Fruit fly (Drosophila melanogaster) whole organism, prepupa: Measurements from ENCODE around the gene CG10126.
A peak's percentile ranks its signal among the peaks of the same experiment; 100 is the strongest.

ENCODE experiments used
- Blimp-1 ChIP-seq: fragments of 200-800 bp; sonication (Bioruptor generic); optimal IDR thresholded peaks from 3 replicates; lab custom pipeline; 2017; ENCODE audit warnings: missing biosample characterization, missing genetic modification characterization, mild to moderate bottlenecking, moderate library complexity, missing genetic modification reagents
- CG11762 ChIP-seq: fragments of 200-800 bp; sonication (Bioruptor generic); optimal IDR thresholded peaks from 3 replicates; lab custom pipeline; 2016; ENCODE audit warnings: missing biosample characterization, missing genetic modification characterization; ENCODE audit not compliant: insufficient read depth
- CG3032 ChIP-seq: fragments of 200-800 bp; optimal IDR thresholded peaks from 2 replicates; lab custom pipeline; 2019; ENCODE audit warnings: missing biosample characterization, mild to moderate bottlenecking, missing genetic modification characterization, moderate library complexity
- CG34406 ChIP-seq: fragments of 200-800 bp; sonication (Bioruptor generic); optimal IDR thresholded peaks from 3 replicates; lab custom pipeline; 2016; ENCODE audit warnings: missing biosample characterization, missing genetic modification characterization
- CG4318 ChIP-seq: fragments of 200-800 bp; sonication (Bioruptor generic); optimal IDR thresholded peaks from 3 replicates; lab custom pipeline; 2017; ENCODE audit warnings: missing biosample characterization, mild to moderate bottlenecking, missing genetic modification characterization
- CG6163 ChIP-seq: fragments of 200-800 bp; sonication (Bioruptor generic); IDR thresholded peaks from 3 replicates; pipeline ENCODE4 v1.3.6; 2022; ENCODE audit warnings: missing biosample characterization, missing genetic modification characterization
- CG6276 ChIP-seq: fragments of 200-800 bp; sonication (Bioruptor generic); optimal IDR thresholded peaks from 2 replicates; lab custom pipeline; 2017; ENCODE audit warnings: missing biosample characterization, mild to moderate bottlenecking, missing genetic modification characterization
- CG6808 ChIP-seq: fragments of 200-800 bp; sonication (Bioruptor generic); optimal IDR thresholded peaks from 3 replicates; lab custom pipeline; 2017; ENCODE audit warnings: missing biosample characterization, missing genetic modification characterization, mild to moderate bottlenecking, moderate library complexity, missing genetic modification reagents
- CG6854 ChIP-seq: fragments of 200-800 bp; sonication (Bioruptor generic); optimal IDR thresholded peaks from 2 replicates; lab custom pipeline; 2017; ENCODE audit warnings: missing biosample characterization, mild to moderate bottlenecking, missing genetic modification characterization
- CG7368 ChIP-seq: fragments of 200-800 bp; sonication (Bioruptor generic); optimal IDR thresholded peaks from 3 replicates; lab custom pipeline; 2016; ENCODE audit warnings: missing biosample characterization, missing genetic modification characterization
- CG8319 ChIP-seq: fragments of 200-800 bp; sonication (Bioruptor generic); optimal IDR thresholded peaks from 3 replicates; lab custom pipeline; 2016; ENCODE audit warnings: missing biosample characterization, missing genetic modification characterization
- CG9139 ChIP-seq: fragments of 200-800 bp; sonication (Bioruptor generic); optimal IDR thresholded peaks from 3 replicates; lab custom pipeline; 2017; ENCODE audit warnings: missing biosample characterization, mild to moderate bottlenecking, missing genetic modification characterization
- Eip78C ChIP-seq: fragments of 200-800 bp; sonication (Bioruptor generic); peaks from one replicate; lab custom pipeline; 2016; ENCODE audit warnings: missing biosample characterization, missing genetic modification characterization
- Eip93F ChIP-seq: fragments of 200-800 bp; sonication (Bioruptor generic); optimal IDR thresholded peaks from 2 replicates; lab custom pipeline; 2016; ENCODE audit warnings: missing biosample characterization, mild to moderate bottlenecking, missing genetic modification characterization
- Ets21C ChIP-seq: fragments of 200-800 bp; sonication (Bioruptor generic); optimal IDR thresholded peaks from 3 replicates; lab custom pipeline; 2016; ENCODE audit warnings: missing biosample characterization, missing genetic modification characterization
- Ets96B ChIP-seq: fragments of 200-800 bp; optimal IDR thresholded peaks from 2 replicates; lab custom pipeline; 2019; ENCODE audit warnings: missing biosample characterization, mild to moderate bottlenecking, missing genetic modification characterization, moderate library complexity
- Gug ChIP-seq: fragments of 200-800 bp; sonication (Bioruptor generic); IDR thresholded peaks from 2 replicates; pipeline ENCODE4 v1.3.6; 2022; ENCODE audit warnings: missing biosample characterization, missing genetic modification characterization
- Hr4 ChIP-seq: fragments of 200-800 bp; sonication (Bioruptor generic); optimal IDR thresholded peaks from 3 replicates; lab custom pipeline; 2016; ENCODE audit warnings: missing biosample characterization, missing genetic modification characterization
- Sox15 ChIP-seq: fragments of 200-800 bp; sonication (Bioruptor generic); optimal IDR thresholded peaks from 3 replicates; lab custom pipeline; 2016; ENCODE audit warnings: missing biosample characterization, missing genetic modification characterization
- achi ChIP-seq: fragments of 200-800 bp; sonication (Bioruptor generic); optimal IDR thresholded peaks from 3 replicates; lab custom pipeline; 2016; ENCODE audit warnings: missing biosample characterization, missing genetic modification characterization
- acj6 ChIP-seq: fragments of 200-800 bp; sonication (Bioruptor generic); optimal IDR thresholded peaks from 3 replicates; lab custom pipeline; 2016; ENCODE audit warnings: missing biosample characterization, missing genetic modification characterization
- dac ChIP-seq: fragments of 200-800 bp; sonication (Bioruptor generic); optimal IDR thresholded peaks from 2 replicates; lab custom pipeline; 2017; ENCODE audit warnings: missing biosample characterization, mild to moderate bottlenecking, missing genetic modification characterization
- eg ChIP-seq: fragments of 200-800 bp; sonication (Bioruptor generic); IDR thresholded peaks from 3 replicates; pipeline ENCODE4 v1.3.6; 2022; ENCODE audit warnings: missing biosample characterization, missing genetic modification characterization
- fd59A ChIP-seq: fragments of 200-800 bp; sonication (Bioruptor generic); optimal IDR thresholded peaks from 2 replicates; lab custom pipeline; 2017; ENCODE audit warnings: missing biosample characterization, mild to moderate bottlenecking, missing genetic modification characterization, missing genetic modification reagents
- fkh ChIP-seq: fragments of 200-800 bp; sonication (Bioruptor generic); optimal IDR thresholded peaks from 3 replicates; lab custom pipeline; 2017; ENCODE audit warnings: missing biosample characterization, mild to moderate bottlenecking, missing genetic modification characterization, moderate library complexity
- lz ChIP-seq: fragments of 200-800 bp; sonication (Bioruptor generic); optimal IDR thresholded peaks from 3 replicates; lab custom pipeline; 2016; ENCODE audit warnings: missing biosample characterization, missing genetic modification characterization
- salr ChIP-seq, 2 experiments: fragments of 200-800 bp; sonication (Bioruptor generic); optimal IDR thresholded peaks; 3 replicates each; lab custom pipeline; 2016 to 2018; ENCODE audit warnings: missing biosample characterization in 2 of 2, missing genetic modification characterization in 2 of 2, mild to moderate bottlenecking in 1 of 2
- ss ChIP-seq, 2 experiments: fragments of 200-800 bp; sonication (Bioruptor generic); optimal IDR thresholded peaks; 2 replicates in 1 of 2; 3 replicates in 1 of 2; lab custom pipeline; 2017 to 2018; ENCODE audit warnings: mild to moderate bottlenecking in 2 of 2, missing biosample characterization in 2 of 2, missing genetic modification characterization in 2 of 2, moderate library complexity in 1 of 2
- svp ChIP-seq: fragments of 200-800 bp; sonication (Bioruptor generic); peaks from one replicate; lab custom pipeline; 2016; ENCODE audit warnings: missing biosample characterization, missing genetic modification characterization
- vri ChIP-seq: fragments of 200-800 bp; sonication (Bioruptor generic); optimal IDR thresholded peaks from 3 replicates; lab custom pipeline; 2016; ENCODE audit warnings: missing biosample characterization, mild to moderate bottlenecking, missing genetic modification characterization

CG10126 gene

DNA sequence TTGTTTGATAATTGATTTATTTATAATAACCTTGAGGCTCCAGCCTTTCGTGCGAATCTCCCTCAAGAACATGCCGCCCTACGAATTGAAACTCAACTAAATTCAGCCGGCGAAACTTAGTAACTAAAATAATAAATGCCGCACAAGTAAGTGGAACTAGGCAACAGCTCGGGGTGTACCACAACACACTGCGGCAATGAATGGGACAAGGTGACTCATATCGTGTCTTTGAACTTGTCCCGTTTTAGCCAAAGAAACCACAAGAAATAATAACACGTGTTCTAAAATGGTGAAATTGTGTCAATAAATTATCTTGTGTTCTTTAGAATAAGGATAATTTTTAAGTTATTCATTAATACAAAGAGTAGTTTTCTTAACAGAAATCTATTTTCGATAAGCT is at the start of gene CG10126:
TSS of gene CG10126 (minus strand) at position 101 of the 400 bp plus-strand sequence.
- TF ChIP-seq salr (GFP tag; optimal IDR thresholded peaks at IDR 0.05; lab: Kevin White, UChicago) (no peak), CG6808 (no peak), svp (GFP tag; lab: Kevin White, UChicago) (no peak), lz (GFP tag; lab: Kevin White, UChicago) (no peak), CG34406 (GFP tag; lab: Kevin White, UChicago) (no peak), eg (GFP tag; lab: Robert Waterston, UW) (no peak), achi (GFP tag; lab: Kevin White, UChicago) (no peak), acj6 (no peak), Gug (GFP tag; lab: Robert Waterston, UW) (no peak)

- TF ChIP-seq Eip78C (no peak), CG6854 (GFP tag; lab: Kevin White, UChicago) (no peak), dac (no peak), acj6 (no peak), CG9139 (GFP tag; lab: Kevin White, UChicago) (no peak), CG11762 (no peak), Gug (GFP tag; lab: Robert Waterston, UW) (no peak), Blimp-1 (GFP tag; lab: Kevin White, UChicago) (no peak), lz (GFP tag; lab: Kevin White, UChicago) (no peak), Ets21C (GFP tag; lab: Kevin White, UChicago) (no peak), Eip93F (GFP tag; lab: Kevin White, UChicago) (no peak), Sox15 (GFP tag; lab: Kevin White, UChicago) (no peak), ss (GFP tag; optimal IDR thresholded peaks at IDR 0.05; lab: Kevin White, UChicago) (no peak), CG3032 (tag; lab: Kevin White, UChicago) (no peak), CG6163 (GFP tag; lab: Robert Waterston, UW) (no peak)
These were observed 32.6 kb upstream of the CG10126 start, which contains the start of gene d-cup for dm6 chr3R:12891656-12892055. TSS of gene d-cup (plus strand) at chr3R:12891956.

DNA sequence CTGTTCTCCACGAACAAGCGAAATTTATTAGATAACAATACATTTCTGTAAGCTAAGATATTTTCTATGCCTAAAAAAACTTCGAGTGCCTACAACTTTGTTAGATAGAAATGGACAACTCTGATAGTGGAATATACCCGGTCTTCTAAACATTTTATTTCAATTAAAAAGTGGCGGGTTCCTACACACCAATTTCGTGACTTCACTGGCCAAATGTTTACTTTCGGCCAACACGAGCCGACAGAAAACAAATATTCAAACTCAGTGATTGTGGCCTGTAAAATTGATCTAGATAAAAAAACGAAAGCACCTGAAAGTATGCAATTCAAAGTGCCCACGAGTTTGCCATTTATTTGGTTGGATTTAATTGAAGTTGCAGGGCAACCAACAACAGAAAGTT is 967 bp downstream of the CG10126 start:
- TF ChIP-seq fkh (GFP tag; lab: Kevin White, UChicago) (peak; percentile 61), Hr4 (GFP tag; lab: Kevin White, UChicago) (no peak)

- TF ChIP-seq CG7368 (GFP tag; lab: Kevin White, UChicago) = no peak
- peak; percentile 14 for TF ChIP-seq fkh (GFP tag; lab: Kevin White, UChicago)
- TF ChIP-seq CG6163 (GFP tag; lab: Robert Waterston, UW) = 0 out of 3 replicates have a peak, but pooled peaks have one; percentile 42
- TF ChIP-seq eg (GFP tag; lab: Robert Waterston, UW) = 0 out of 3 replicates have a peak, but pooled peaks have one; percentile 36
- no peak for TF ChIP-seq vri (GFP tag; lab: Kevin White, UChicago)
- TF ChIP-seq CG6808 = no peak
- TF ChIP-seq CG4318 = no peak
- TF ChIP-seq CG6276 (GFP tag; lab: Kevin White, UChicago) = peak; percentile 4
- no peak for TF ChIP-seq CG8319
- no peak for TF ChIP-seq Ets96B (tag; lab: Kevin White, UChicago)
These were observed 1.5 kb downstream of the CG10126 start for dm6 chr3R:12857527-12857926.

dm6 chr3R:12848313-12848712 is 10.7 kb downstream of the CG10126 start, which contains the start of gene beat-Va:
TSS of gene beat-Va (minus strand) at chr3R:12848419.
- TF ChIP-seq fd59A = no peak
- TF ChIP-seq eg (GFP tag; lab: Robert Waterston, UW) = 0 out of 3 replicates have a peak, but pooled peaks have one; percentile 9

DNA sequence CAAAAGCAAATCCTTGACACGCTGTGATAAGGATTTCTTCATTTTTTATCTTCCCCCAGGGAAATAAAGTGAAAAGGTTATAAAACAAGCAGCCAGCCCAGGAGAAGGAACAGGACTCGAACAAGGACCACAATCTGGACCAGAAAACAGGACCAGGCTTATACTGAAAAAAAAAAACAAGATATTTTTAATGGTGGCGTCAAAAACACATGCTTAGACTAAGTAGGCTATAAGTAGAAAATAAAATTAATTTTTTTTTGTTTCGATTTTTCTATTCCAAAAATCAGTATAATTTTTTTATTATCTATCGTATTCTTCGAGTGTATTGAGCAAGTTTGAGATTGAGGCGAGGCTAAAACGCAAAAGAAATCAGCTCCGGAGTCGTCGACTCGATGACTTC is 31.2 kb downstream of the CG10126 start:
- TF ChIP-seq Eip78C = peak; percentile 14
- TF ChIP-seq CG6808 = no peak
